Worm (Caenorhabditis elegans) whole organism, young adult: ENCODE measurements around the gene vha-18.

Experiments used
- B0035.1 ChIP-seq: sonication (generic microtip); optimal IDR thresholded peaks from 2 replicates; lab custom pipeline; 2016; ENCODE audit warnings: missing genetic modification characterization, mild to moderate bottlenecking, missing compliant biosample characterization, missing genotype, missing genetic modification reagents
- B0336.3 ChIP-seq: fragments of 200-800 bp; sonication (Bioruptor generic); IDR thresholded peaks from 2 replicates; pipeline ENCODE4 v1.3.6; 2022; ENCODE audit warnings: missing genetic modification characterization, missing compliant biosample characterization
- F52B5.7 ChIP-seq: sonication (generic microtip); optimal IDR thresholded peaks from 2 replicates; lab custom pipeline; 2016; ENCODE audit warnings: mild to moderate bottlenecking, missing genetic modification characterization, missing compliant biosample characterization
- F55B11.4 ChIP-seq: sonication (generic microtip); optimal IDR thresholded peaks from 2 replicates; lab custom pipeline; 2016; ENCODE audit warnings: missing compliant biosample characterization, missing genetic modification characterization, borderline replicate concordance; ENCODE audit not compliant: insufficient read depth
- ZK185.1 ChIP-seq: sonication (generic microtip); optimal IDR thresholded peaks from 2 replicates; lab custom pipeline; 2016; ENCODE audit warnings: mild to moderate bottlenecking, missing genetic modification characterization, missing compliant biosample characterization; ENCODE audit not compliant: poor library complexity, severe bottlenecking
- ama-1 ChIP-seq, 3 experiments: fragments of 150-350 bp in 1 of 3; sonication (generic microtip) in 2 of 3; optimal IDR thresholded peaks; 2 replicates each; lab custom pipeline; 2014 to 2018; ENCODE audit warnings: missing biosample characterization in 2 of 3, missing genetic modification characterization in 2 of 3, missing genetic modification reagents in 2 of 3
- atf-7 ChIP-seq: sonication (generic microtip); optimal IDR thresholded peaks from 2 replicates; lab custom pipeline; 2017; ENCODE audit warnings: mild to moderate bottlenecking, missing genetic modification characterization, missing compliant biosample characterization
- efl-1 ChIP-seq: fragments of 150-350 bp; optimal IDR thresholded peaks from 2 replicates; lab custom pipeline; 2014; ENCODE audit warnings: missing biosample characterization, missing genetic modification reagents, missing genetic modification characterization
- ets-4 ChIP-seq: fragments of 200-800 bp; sonication (Bioruptor generic); optimal IDR thresholded peaks from 2 replicates; lab custom pipeline; 2018; ENCODE audit warnings: mild to moderate bottlenecking, missing genetic modification characterization, missing compliant biosample characterization
- let-526 ChIP-seq: fragments of 200-800 bp; sonication (Bioruptor generic); IDR thresholded peaks from 2 replicates; pipeline ENCODE4 v1.3.6; 2022; ENCODE audit warnings: missing genetic modification reagents, missing genetic modification characterization, missing compliant biosample characterization
- nfya-1 ChIP-seq: sonication (generic microtip); optimal IDR thresholded peaks from 2 replicates; lab custom pipeline; 2017; ENCODE audit warnings: antibody characterized with exemption, missing compliant biosample characterization, missing genetic modification characterization, borderline replicate concordance; ENCODE audit not compliant: insufficient read depth
- rpc-1 ChIP-seq, 2 experiments: fragments of 150-350 bp in 1 of 2; sonication (generic microtip) in 1 of 2; optimal IDR thresholded peaks; 2 replicates each; lab custom pipeline; 2014 to 2018; ENCODE audit warnings: missing biosample characterization in 1 of 2, missing genetic modification characterization in 1 of 2, missing genetic modification reagents in 1 of 2, missing genotype in 1 of 2
- snpc-1.3 ChIP-seq: sonication (generic microtip); optimal IDR thresholded peaks from 2 replicates; lab custom pipeline; 2017; ENCODE audit warnings: missing genetic modification characterization, mild to moderate bottlenecking, missing compliant biosample characterization, antibody characterized with exemption, moderate library complexity, missing genotype, missing genetic modification reagents; ENCODE audit not compliant: insufficient read depth
- unc-130 ChIP-seq: sonication (generic microtip); optimal IDR thresholded peaks from 2 replicates; lab custom pipeline; 2016; ENCODE audit warnings: missing genetic modification reagents, missing genetic modification characterization, missing compliant biosample characterization

DNA sequence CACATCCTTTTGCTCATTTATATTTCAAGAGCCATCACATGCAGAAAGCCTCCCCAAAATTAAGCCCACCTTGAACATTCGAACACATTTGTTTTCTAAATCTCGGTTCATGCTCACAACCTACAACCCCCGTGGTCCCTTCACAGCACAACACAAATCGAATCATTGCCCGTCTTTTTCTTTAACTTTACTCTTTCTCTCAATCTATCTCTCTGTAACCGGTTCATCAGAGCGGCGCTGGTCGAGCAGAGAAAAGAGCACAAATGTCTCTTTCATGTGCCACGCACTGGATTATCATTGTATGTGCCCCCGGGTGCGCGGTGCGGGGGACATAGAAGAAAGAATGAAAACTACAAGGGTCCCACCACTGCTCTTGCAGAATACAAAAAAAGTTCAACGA, 22.0 kb upstream of the vha-18 start:
- TF ChIP-seq unc-130 (GFP tag; lab: Kevin White, UChicago) = no peak
- TF ChIP-seq nfya-1 (tag; lab: Kevin White, UChicago) = no peak
- TF ChIP-seq F55B11.4 (tag; lab: Kevin White, UChicago) = no peak
- TF ChIP-seq B0336.3 (GFP tag; lab: Robert Waterston, UW) = no peak
- no peak for TF ChIP-seq ZK185.1 (tag; lab: Kevin White, UChicago)
- no peak for TF ChIP-seq snpc-1.3 (tag; lab: Kevin White, UChicago)
- no peak for TF ChIP-seq efl-1 (GFP tag; lab: Kevin White, UChicago)
- no peak for TF ChIP-seq rpc-1 (optimal IDR thresholded peaks at IDR 0.05; lab: Kevin White, UChicago)
- no peak for TF ChIP-seq rpc-1 (tag; optimal IDR thresholded peaks at IDR 0.05; lab: Kevin White, UChicago)
- TF ChIP-seq let-526 (GFP tag; lab: Robert Waterston, UW) = no peak
- TF ChIP-seq F52B5.7 (tag; lab: Kevin White, UChicago) = no peak
- no peak for TF ChIP-seq atf-7 (tag; lab: Kevin White, UChicago)
- TF ChIP-seq ets-4 (GFP tag; lab: Kevin White, UChicago) = no peak
- TF ChIP-seq B0035.1 (tag; lab: Kevin White, UChicago) = no peak
- TF ChIP-seq ama-1 (optimal IDR thresholded peaks at IDR 0.05; lab: Kevin White, UChicago) = no peak
- TF ChIP-seq ama-1 (GFP tag; optimal IDR thresholded peaks at IDR 0.05; lab: Kevin White, UChicago) = no peak
